Fruit fly (Drosophila melanogaster) whole organism, embryonic: ENCODE results near the gene CG32074.

Experiments used
- Aef1 ChIP-seq: fragments of 200-800 bp; sonication (Bioruptor generic); IDR thresholded peaks from 3 replicates; pipeline ENCODE4 v1.3.6; 2022; ENCODE audit warnings: missing biosample characterization, missing genetic modification characterization
- BEAF-32 ChIP-seq: fragments of 200-800 bp; sonication (Bioruptor generic); optimal IDR thresholded peaks from 3 replicates; lab custom pipeline; 2017; ENCODE audit warnings: missing biosample characterization, missing genetic modification characterization, mild to moderate bottlenecking, moderate library complexity, missing genetic modification reagents
- BtbVII ChIP-seq: fragments of 200-800 bp; sonication (Bioruptor generic); optimal IDR thresholded peaks from 3 replicates; lab custom pipeline; 2017; ENCODE audit warnings: missing biosample characterization, mild to moderate bottlenecking, missing genetic modification characterization
- CG10267 ChIP-seq: fragments of 200-800 bp; sonication (Bioruptor generic); optimal IDR thresholded peaks from 2 replicates; lab custom pipeline; 2018; ENCODE audit warnings: missing biosample characterization, mild to moderate bottlenecking, missing genetic modification characterization, moderate library complexity
- CG11247 ChIP-seq: fragments of 200-800 bp; sonication (Bioruptor generic); IDR thresholded peaks from 2 replicates; pipeline ENCODE4 v1.3.6; 2022; ENCODE audit warnings: missing biosample characterization, missing genetic modification characterization
- CG11695 ChIP-seq: fragments of 200-800 bp; sonication (Bioruptor generic); IDR thresholded peaks from 3 replicates; pipeline ENCODE4 v1.3.6; 2022; ENCODE audit warnings: missing biosample characterization, missing genetic modification characterization
- CG12236 ChIP-seq: fragments of 200-800 bp; sonication (Bioruptor generic); optimal IDR thresholded peaks from 2 replicates; lab custom pipeline; 2016; ENCODE audit warnings: missing biosample characterization, missing genetic modification characterization
- CG13894 ChIP-seq: fragments of 200-800 bp; sonication (Bioruptor generic); optimal IDR thresholded peaks from 3 replicates; lab custom pipeline; 2018; ENCODE audit warnings: missing biosample characterization, mild to moderate bottlenecking, missing genetic modification characterization, moderate library complexity
- CG17359 ChIP-seq: fragments of 200-800 bp; sonication (Bioruptor generic); optimal IDR thresholded peaks from 3 replicates; lab custom pipeline; 2018; ENCODE audit warnings: missing biosample characterization, mild to moderate bottlenecking, missing genetic modification characterization, moderate library complexity
- CG17829 ChIP-seq: fragments of 200-800 bp; optimal IDR thresholded peaks from 2 replicates; lab custom pipeline; 2019; ENCODE audit warnings: missing biosample characterization, mild to moderate bottlenecking, missing genetic modification characterization, moderate library complexity
- CG30403 ChIP-seq: fragments of 200-800 bp; sonication (Bioruptor generic); optimal IDR thresholded peaks from 3 replicates; lab custom pipeline; 2016; ENCODE audit warnings: missing biosample characterization, missing genetic modification characterization
- CG32532 ChIP-seq: fragments of 200-800 bp; sonication (Bioruptor generic); IDR thresholded peaks from 2 replicates; pipeline ENCODE4 v1.3.6; 2022; ENCODE audit warnings: missing biosample characterization, missing genetic modification characterization
- CG3995 ChIP-seq: fragments of 200-800 bp; sonication (Bioruptor generic); optimal IDR thresholded peaks from 3 replicates; lab custom pipeline; 2016; ENCODE audit warnings: missing biosample characterization, missing genetic modification characterization
- CG9932 ChIP-seq: fragments of 200-800 bp; sonication (Bioruptor generic); IDR thresholded peaks from 2 replicates; pipeline ENCODE4 v1.3.6; 2022; ENCODE audit warnings: missing biosample characterization, missing genetic modification characterization
- D ChIP-seq, 2 experiments: fragments of 200-800 bp in 1 of 2; fragments of >200 bp in 1 of 2; sonication (Bioruptor generic) in 1 of 2; optimal IDR thresholded peaks; 2 replicates in 1 of 2; 3 replicates in 1 of 2; lab custom pipeline; 2017; ENCODE audit warnings: mild to moderate bottlenecking in 1 of 2, missing biosample characterization in 1 of 2, missing genetic modification characterization in 1 of 2, missing genetic modification reagents in 1 of 2
- HLH4C ChIP-seq: fragments of 200-800 bp; sonication (Bioruptor generic); IDR thresholded peaks from 3 replicates; pipeline ENCODE4 v1.3.6; 2022; ENCODE audit warnings: missing biosample characterization, missing genetic modification characterization; ENCODE audit not compliant: partially characterized antibody
- HmgD ChIP-seq: fragments of 200-800 bp; sonication (Bioruptor generic); optimal IDR thresholded peaks from 3 replicates; lab custom pipeline; 2016; ENCODE audit warnings: missing biosample characterization, missing genetic modification characterization
- Hr51 ChIP-seq, 2 experiments: fragments of 200-800 bp; sonication (Bioruptor generic); optimal IDR thresholded peaks; 2 replicates in 1 of 2; 3 replicates in 1 of 2; lab custom pipeline; 2016 to 2018; ENCODE audit warnings: missing biosample characterization in 2 of 2, missing genetic modification characterization in 2 of 2, mild to moderate bottlenecking in 1 of 2, moderate library complexity in 1 of 2
- NfI ChIP-seq: fragments of 200-800 bp; sonication (Bioruptor generic); optimal IDR thresholded peaks from 3 replicates; lab custom pipeline; 2018; ENCODE audit warnings: missing biosample characterization, mild to moderate bottlenecking, missing genetic modification characterization, moderate library complexity
- Oli ChIP-seq: fragments of 200-800 bp; sonication (Bioruptor generic); optimal IDR thresholded peaks from 2 replicates; lab custom pipeline; 2018; ENCODE audit warnings: missing biosample characterization, mild to moderate bottlenecking, missing genetic modification characterization, moderate library complexity
- PHDP ChIP-seq: fragments of 200-800 bp; sonication (Bioruptor generic); optimal IDR thresholded peaks from 3 replicates; lab custom pipeline; 2018; ENCODE audit warnings: missing biosample characterization, mild to moderate bottlenecking, missing genetic modification characterization, moderate library complexity
- Rfx ChIP-seq: fragments of 200-800 bp; sonication (Bioruptor generic); IDR thresholded peaks from 2 replicates; pipeline ENCODE4 v1.3.6; 2022; ENCODE audit warnings: missing biosample characterization, missing genetic modification characterization
- Scr ChIP-seq: fragments of 200-800 bp; sonication (Bioruptor generic); IDR thresholded peaks from 2 replicates; pipeline ENCODE4 v1.3.6; 2022; ENCODE audit warnings: missing biosample characterization, missing genetic modification characterization; ENCODE audit not compliant: partially characterized antibody
- Ssrp ChIP-seq: fragments of 200-800 bp; sonication (Bioruptor generic); optimal IDR thresholded peaks from 2 replicates; lab custom pipeline; 2018; ENCODE audit warnings: missing biosample characterization, mild to moderate bottlenecking, missing genetic modification characterization, moderate library complexity
- Taf1 ChIP-seq: fragments of 200-800 bp; sonication (Bioruptor generic); IDR thresholded peaks from 2 replicates; pipeline ENCODE4 v1.3.6; 2022; ENCODE audit warnings: missing biosample characterization, missing genetic modification characterization
- aop ChIP-seq: fragments of 200-800 bp; sonication (Bioruptor generic); IDR thresholded peaks from 2 replicates; pipeline ENCODE4 v1.3.6; 2022; ENCODE audit warnings: missing biosample characterization, missing genetic modification characterization
- bigmax ChIP-seq: fragments of 200-800 bp; sonication (Bioruptor generic); optimal IDR thresholded peaks from 2 replicates; lab custom pipeline; 2018; ENCODE audit warnings: missing biosample characterization, mild to moderate bottlenecking, missing genetic modification characterization
- cad ChIP-seq: fragments of >200 bp; optimal IDR thresholded peaks from 2 replicates; lab custom pipeline; 2017; ENCODE audit warnings: missing biosample characterization, missing genetic modification characterization
- chn ChIP-seq: fragments of 200-800 bp; sonication (Bioruptor generic); optimal IDR thresholded peaks from 2 replicates; lab custom pipeline; 2016; ENCODE audit warnings: missing biosample characterization, missing genetic modification characterization
- dmrt99B ChIP-seq: fragments of 200-800 bp; sonication (Bioruptor generic); optimal IDR thresholded peaks from 2 replicates; lab custom pipeline; 2018; ENCODE audit warnings: missing biosample characterization, mild to moderate bottlenecking, missing genetic modification characterization, moderate library complexity
- emc ChIP-seq: fragments of 200-800 bp; sonication (Bioruptor generic); optimal IDR thresholded peaks from 2 replicates; lab custom pipeline; 2016; ENCODE audit warnings: missing biosample characterization, missing genetic modification characterization
- en ChIP-seq: fragments of 200-800 bp; sonication (Bioruptor generic); optimal IDR thresholded peaks from 2 replicates; lab custom pipeline; 2016; ENCODE audit warnings: missing biosample characterization, missing genetic modification characterization
- gce ChIP-seq: fragments of 200-800 bp; sonication (Bioruptor generic); IDR thresholded peaks from 3 replicates; pipeline ENCODE4 v1.3.6; 2022; ENCODE audit warnings: missing biosample characterization, missing genetic modification characterization
- gro ChIP-seq: fragments of 200-800 bp; sonication (Bioruptor generic); optimal IDR thresholded peaks from 2 replicates; lab custom pipeline; 2016; ENCODE audit warnings: missing biosample characterization, missing genetic modification characterization
- gsb-n ChIP-seq: fragments of 200-800 bp; sonication (Bioruptor generic); optimal IDR thresholded peaks from 3 replicates; lab custom pipeline; 2018; ENCODE audit warnings: missing biosample characterization, mild to moderate bottlenecking, missing genetic modification characterization
- her ChIP-seq: fragments of 200-800 bp; sonication (Bioruptor generic); optimal IDR thresholded peaks from 2 replicates; lab custom pipeline; 2016; ENCODE audit warnings: missing biosample characterization, missing genetic modification characterization
- ind ChIP-seq: fragments of 200-800 bp; sonication (Bioruptor generic); optimal IDR thresholded peaks from 3 replicates; lab custom pipeline; 2016; ENCODE audit warnings: missing biosample characterization, missing genetic modification characterization
- klu ChIP-seq: fragments of 200-800 bp; sonication (Bioruptor generic); IDR thresholded peaks from 2 replicates; pipeline ENCODE4 v1.3.6; 2022; ENCODE audit warnings: missing biosample characterization, missing genetic modification characterization
- kni ChIP-seq: fragments of 200-800 bp; sonication (Bioruptor generic); optimal IDR thresholded peaks from 3 replicates; lab custom pipeline; 2017; ENCODE audit warnings: mild to moderate bottlenecking, missing biosample characterization, missing genetic modification reagents, missing genetic modification characterization
- lab ChIP-seq: fragments of 200-800 bp; sonication (Bioruptor generic); optimal IDR thresholded peaks from 3 replicates; lab custom pipeline; 2017; ENCODE audit warnings: missing biosample characterization, missing genetic modification characterization, mild to moderate bottlenecking, moderate library complexity, missing genetic modification reagents
- mld ChIP-seq: fragments of 200-800 bp; sonication (Bioruptor generic); IDR thresholded peaks from 3 replicates; pipeline ENCODE4 v1.3.6; 2022; ENCODE audit warnings: missing biosample characterization, missing genetic modification characterization; ENCODE audit not compliant: partially characterized antibody
- pfk ChIP-seq: fragments of 200-800 bp; sonication (Bioruptor generic); optimal IDR thresholded peaks from 2 replicates; lab custom pipeline; 2018; ENCODE audit warnings: missing biosample characterization, mild to moderate bottlenecking, missing genetic modification characterization, moderate library complexity
- prd ChIP-seq, 3 experiments: fragments of >200 bp in 2 of 3; fragments of 200-800 bp in 1 of 3; sonication (Bioruptor generic) in 1 of 3; optimal IDR thresholded peaks in 2 of 3; IDR thresholded peaks in 1 of 3; 2 replicates in 2 of 3; 3 replicates in 1 of 3; pipeline versions ENCODE4 v1.3.6 to Lab custom; 2017 to 2022; ENCODE audit warnings: missing biosample characterization in 1 of 3, missing genetic modification characterization in 1 of 3
- rib ChIP-seq: fragments of 200-800 bp; sonication (Bioruptor generic); IDR thresholded peaks from 2 replicates; pipeline ENCODE4 v1.3.6; 2022; ENCODE audit warnings: missing biosample characterization, missing genetic modification characterization
- tap ChIP-seq: fragments of 200-800 bp; optimal IDR thresholded peaks from 3 replicates; lab custom pipeline; 2019; ENCODE audit warnings: missing biosample characterization, mild to moderate bottlenecking, missing genetic modification characterization, moderate library complexity
- tin ChIP-seq: fragments of 200-800 bp; sonication (Bioruptor generic); optimal IDR thresholded peaks from 3 replicates; lab custom pipeline; 2016; ENCODE audit warnings: missing biosample characterization, missing genetic modification characterization
- vnd ChIP-seq: fragments of 200-800 bp; sonication (Bioruptor generic); IDR thresholded peaks from 3 replicates; pipeline ENCODE4 v1.3.6; 2022; ENCODE audit warnings: missing biosample characterization, missing genetic modification characterization; ENCODE audit not compliant: partially characterized antibody
- zen2 ChIP-seq: fragments of 200-800 bp; sonication (Bioruptor generic); IDR thresholded peaks from 3 replicates; pipeline ENCODE4 v1.3.6; 2022; ENCODE audit warnings: missing biosample characterization, missing genetic modification characterization; ENCODE audit not compliant: partially characterized antibody

Gene CG32074

DNA sequence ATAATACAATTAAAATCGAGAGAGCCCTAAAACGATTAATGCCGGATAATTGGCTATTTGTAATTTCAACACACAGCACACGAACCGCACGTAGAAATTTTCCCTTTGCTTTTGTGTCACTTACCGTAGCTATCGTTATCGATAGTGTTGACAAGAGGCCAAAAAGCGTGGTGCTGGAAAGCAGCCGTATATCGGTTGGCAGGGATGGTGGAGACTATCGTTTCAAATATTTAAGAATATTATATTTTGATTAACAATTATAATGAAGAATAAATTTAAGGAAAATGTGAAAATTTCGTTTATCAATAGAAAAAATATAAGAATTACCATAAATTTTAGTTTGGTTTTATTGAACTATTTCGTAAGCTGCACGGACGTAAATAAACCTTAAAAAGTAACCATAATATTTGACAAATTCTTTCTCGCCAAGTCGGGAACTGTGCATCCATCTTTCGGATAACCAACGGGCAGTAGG lies 39.0 kb downstream of the CG32074 start, which contains the start of gene JIL-1 (continued):
- TF ChIP-seq Scr (peak; percentile 88), lab (GFP tag; lab: Kevin White, UChicago) (peak; percentile 65), Aef1 (peak; percentile 47), tin (GFP tag; lab: Kevin White, UChicago) (peak; percentile 61), ind (GFP tag; lab: Kevin White, UChicago) (peak; percentile 64), vnd (GFP tag; lab: Robert Waterston, UW) (peak; percentile 77), cad (GFP tag; lab: Kevin White, UChicago) (no peak), CG11247 (peak; percentile 83), CG13894 (tag; lab: Kevin White, UChicago) (peak; percentile 31), CG9932 (peak; percentile 95), CG32532 (GFP tag; lab: Robert Waterston, UW) (peak; percentile 88), HLH4C (peak; percentile 82), BtbVII (peak; percentile 39), CG12236 (GFP tag; lab: Kevin White, UChicago) (no peak), NfI (GFP tag; lab: Kevin White, UChicago) (peak; percentile 72), pfk (GFP tag; lab: Kevin White, UChicago) (no peak), CG17829 (tag; lab: Kevin White, UChicago) (peak; percentile 55), tap (tag; lab: Kevin White, UChicago) (no peak), her (GFP tag; lab: Kevin White, UChicago) (no peak), gsb-n (peak; percentile 32), CG17359 (peak; percentile 62), gro (GFP tag; lab: Kevin White, UChicago) (peak; percentile 48), rib (peak; percentile 50), aop (GFP tag; lab: Robert Waterston, UW) (0 out of 2 replicates have a peak, but pooled peaks have one; percentile 39), en (no peak), chn (GFP tag; lab: Kevin White, UChicago) (peak; percentile 50), zen2 (peak; percentile 38; the same call in 2 of the 3 replicates), CG3995 (peak; percentile 41), klu (GFP tag; lab: Robert Waterston, UW) (no peak), gce (no peak), CG30403 (GFP tag; lab: Kevin White, UChicago) (peak; percentile 77), Rfx (GFP tag; lab: Robert Waterston, UW) (peak; percentile 94), mld (peak; percentile 79), dmrt99B (tag; lab: Kevin White, UChicago) (peak; percentile 16), HmgD (GFP tag; lab: Kevin White, UChicago) (no peak), PHDP (tag; lab: Kevin White, UChicago) (peak; percentile 43), BEAF-32 (GFP tag; lab: Kevin White, UChicago) (peak; percentile 89), Ssrp (tag; lab: Kevin White, UChicago) (peak; percentile 38), emc (GFP tag; lab: Kevin White, UChicago) (peak; percentile 8), CG10267 (peak; percentile 96), Taf1 (GFP tag; lab: Robert Waterston, UW) (peak; percentile 45; the same call in 1 of the 2 replicates), bigmax (GFP tag; lab: Kevin White, UChicago) (no peak), Hr51 (GFP tag; optimal IDR thresholded peaks at IDR 0.05; lab: Kevin White, UChicago) (peak; percentile 41 to 50), prd (optimal IDR thresholded peaks at IDR 0.05; lab: Kevin White, UChicago) (no peak), prd (GFP tag; IDR thresholded peaks at IDR 0.05; lab: Robert Waterston, UW) (peak; percentile 72; the same call in 2 of the 3 replicates), CG11695 (GFP tag; lab: Robert Waterston, UW) (0 out of 3 replicates have a peak, but pooled peaks have one; percentile 30), kni (no peak), D (optimal IDR thresholded peaks at IDR 0.05; lab: Kevin White, UChicago) (no peak), D (GFP tag; optimal IDR thresholded peaks at IDR 0.05; lab: Kevin White, UChicago) (peak; percentile 1), Oli (tag; lab: Kevin White, UChicago) (peak; percentile 35)
